Fruit fly (Drosophila melanogaster) whole organism, prepupa: ENCODE data around the gene CG6126.

ENCODE experiments used
- CG10631 ChIP-seq: fragments of 200-800 bp; sonication (Bioruptor generic); optimal IDR thresholded peaks from 2 replicates; lab custom pipeline; 2016; ENCODE audit warnings: missing biosample characterization, missing genetic modification characterization
- CG10669 ChIP-seq: fragments of 200-800 bp; sonication (Bioruptor generic); optimal IDR thresholded peaks from 3 replicates; lab custom pipeline; 2018; ENCODE audit warnings: missing biosample characterization, mild to moderate bottlenecking, missing genetic modification characterization, moderate library complexity
- CG11294 ChIP-seq: fragments of 200-800 bp; sonication (Bioruptor generic); IDR thresholded peaks from 2 replicates; pipeline ENCODE4 v1.3.6; 2022; ENCODE audit warnings: missing biosample characterization, missing genetic modification characterization
- CG11762 ChIP-seq: fragments of 200-800 bp; sonication (Bioruptor generic); optimal IDR thresholded peaks from 3 replicates; lab custom pipeline; 2016; ENCODE audit warnings: missing biosample characterization, missing genetic modification characterization; ENCODE audit not compliant: insufficient read depth
- CG11902 ChIP-seq: fragments of 200-800 bp; sonication (Bioruptor generic); optimal IDR thresholded peaks from 3 replicates; lab custom pipeline; 2016; ENCODE audit warnings: missing biosample characterization, missing genetic modification characterization
- CG15336 ChIP-seq: fragments of 200-800 bp; sonication (Bioruptor generic); IDR thresholded peaks from 2 replicates; pipeline ENCODE4 v1.3.6; 2022; ENCODE audit warnings: missing biosample characterization, missing genetic modification characterization
- CG1621 ChIP-seq: fragments of 200-800 bp; sonication (Bioruptor generic); optimal IDR thresholded peaks from 3 replicates; lab custom pipeline; 2018; ENCODE audit warnings: missing biosample characterization, mild to moderate bottlenecking, missing genetic modification characterization
- CG16779 ChIP-seq: fragments of 200-800 bp; sonication (Bioruptor generic); optimal IDR thresholded peaks from 3 replicates; lab custom pipeline; 2017; ENCODE audit warnings: missing biosample characterization, mild to moderate bottlenecking, missing genetic modification characterization
- CG32006 ChIP-seq: fragments of 200-800 bp; sonication (Bioruptor generic); optimal IDR thresholded peaks from 3 replicates; lab custom pipeline; 2017; ENCODE audit warnings: missing biosample characterization, mild to moderate bottlenecking, missing genetic modification characterization
- CG34406 ChIP-seq: fragments of 200-800 bp; sonication (Bioruptor generic); optimal IDR thresholded peaks from 3 replicates; lab custom pipeline; 2016; ENCODE audit warnings: missing biosample characterization, missing genetic modification characterization
- CG3919 ChIP-seq: fragments of 200-800 bp; sonication (Bioruptor generic); optimal IDR thresholded peaks from 3 replicates; lab custom pipeline; 2016; ENCODE audit warnings: missing biosample characterization, missing genetic modification characterization
- CG4318 ChIP-seq: fragments of 200-800 bp; sonication (Bioruptor generic); optimal IDR thresholded peaks from 3 replicates; lab custom pipeline; 2017; ENCODE audit warnings: missing biosample characterization, mild to moderate bottlenecking, missing genetic modification characterization
- CG6163 ChIP-seq: fragments of 200-800 bp; sonication (Bioruptor generic); IDR thresholded peaks from 3 replicates; pipeline ENCODE4 v1.3.6; 2022; ENCODE audit warnings: missing biosample characterization, missing genetic modification characterization
- CG6276 ChIP-seq: fragments of 200-800 bp; sonication (Bioruptor generic); optimal IDR thresholded peaks from 2 replicates; lab custom pipeline; 2017; ENCODE audit warnings: missing biosample characterization, mild to moderate bottlenecking, missing genetic modification characterization
- CG6792 ChIP-seq: fragments of 200-800 bp; sonication (Bioruptor generic); optimal IDR thresholded peaks from 3 replicates; lab custom pipeline; 2016; ENCODE audit warnings: missing biosample characterization, missing genetic modification characterization
- CG6854 ChIP-seq: fragments of 200-800 bp; sonication (Bioruptor generic); optimal IDR thresholded peaks from 2 replicates; lab custom pipeline; 2017; ENCODE audit warnings: missing biosample characterization, mild to moderate bottlenecking, missing genetic modification characterization
- CG8119 ChIP-seq: fragments of 200-800 bp; sonication (Bioruptor generic); IDR thresholded peaks from 3 replicates; pipeline ENCODE4 v1.3.6; 2022; ENCODE audit warnings: missing biosample characterization, missing genetic modification characterization
- CG8632 ChIP-seq: fragments of 200-800 bp; sonication (Bioruptor generic); optimal IDR thresholded peaks from 3 replicates; lab custom pipeline; 2016; ENCODE audit warnings: missing biosample characterization, missing genetic modification characterization
- CG9139 ChIP-seq: fragments of 200-800 bp; sonication (Bioruptor generic); optimal IDR thresholded peaks from 3 replicates; lab custom pipeline; 2017; ENCODE audit warnings: missing biosample characterization, mild to moderate bottlenecking, missing genetic modification characterization
- Eip75B ChIP-seq: fragments of 200-800 bp; sonication (Bioruptor generic); optimal IDR thresholded peaks from 3 replicates; lab custom pipeline; 2016; ENCODE audit warnings: missing biosample characterization, missing genetic modification characterization
- Eip78C ChIP-seq: fragments of 200-800 bp; sonication (Bioruptor generic); peaks from one replicate; lab custom pipeline; 2016; ENCODE audit warnings: missing biosample characterization, missing genetic modification characterization
- Eip93F ChIP-seq: fragments of 200-800 bp; sonication (Bioruptor generic); optimal IDR thresholded peaks from 2 replicates; lab custom pipeline; 2016; ENCODE audit warnings: missing biosample characterization, mild to moderate bottlenecking, missing genetic modification characterization
- Ets21C ChIP-seq: fragments of 200-800 bp; sonication (Bioruptor generic); optimal IDR thresholded peaks from 3 replicates; lab custom pipeline; 2016; ENCODE audit warnings: missing biosample characterization, missing genetic modification characterization
- Ets96B ChIP-seq: fragments of 200-800 bp; optimal IDR thresholded peaks from 2 replicates; lab custom pipeline; 2019; ENCODE audit warnings: missing biosample characterization, mild to moderate bottlenecking, missing genetic modification characterization, moderate library complexity
- Gug ChIP-seq: fragments of 200-800 bp; sonication (Bioruptor generic); IDR thresholded peaks from 2 replicates; pipeline ENCODE4 v1.3.6; 2022; ENCODE audit warnings: missing biosample characterization, missing genetic modification characterization
- Hr4 ChIP-seq: fragments of 200-800 bp; sonication (Bioruptor generic); optimal IDR thresholded peaks from 3 replicates; lab custom pipeline; 2016; ENCODE audit warnings: missing biosample characterization, missing genetic modification characterization
- Lpt ChIP-seq: fragments of 200-800 bp; sonication (Bioruptor generic); optimal IDR thresholded peaks from 3 replicates; lab custom pipeline; 2016; ENCODE audit warnings: missing biosample characterization, missing genetic modification characterization
- Met ChIP-seq: fragments of 200-800 bp; sonication (Bioruptor generic); optimal IDR thresholded peaks from 3 replicates; lab custom pipeline; 2016; ENCODE audit warnings: missing biosample characterization, missing genetic modification characterization
- OdsH ChIP-seq: fragments of 200-800 bp; sonication (Bioruptor generic); optimal IDR thresholded peaks from 3 replicates; lab custom pipeline; 2016; ENCODE audit warnings: missing biosample characterization, missing genetic modification characterization
- Smox ChIP-seq: fragments of 200-800 bp; sonication (Bioruptor generic); optimal IDR thresholded peaks from 3 replicates; lab custom pipeline; 2016; ENCODE audit warnings: missing biosample characterization, missing genetic modification characterization
- Sox102F ChIP-seq: fragments of 200-800 bp; sonication (Bioruptor generic); optimal IDR thresholded peaks from 2 replicates; lab custom pipeline; 2016; ENCODE audit warnings: missing biosample characterization, mild to moderate bottlenecking, missing genetic modification characterization
- Sox14 ChIP-seq: fragments of 200-800 bp; sonication (Bioruptor generic); optimal IDR thresholded peaks from 3 replicates; lab custom pipeline; 2016; ENCODE audit warnings: missing biosample characterization, missing genetic modification characterization
- Sox15 ChIP-seq: fragments of 200-800 bp; sonication (Bioruptor generic); optimal IDR thresholded peaks from 3 replicates; lab custom pipeline; 2016; ENCODE audit warnings: missing biosample characterization, missing genetic modification characterization
- achi ChIP-seq: fragments of 200-800 bp; sonication (Bioruptor generic); optimal IDR thresholded peaks from 3 replicates; lab custom pipeline; 2016; ENCODE audit warnings: missing biosample characterization, missing genetic modification characterization
- acj6 ChIP-seq: fragments of 200-800 bp; sonication (Bioruptor generic); optimal IDR thresholded peaks from 3 replicates; lab custom pipeline; 2016; ENCODE audit warnings: missing biosample characterization, missing genetic modification characterization
- dac ChIP-seq: fragments of 200-800 bp; sonication (Bioruptor generic); optimal IDR thresholded peaks from 2 replicates; lab custom pipeline; 2017; ENCODE audit warnings: missing biosample characterization, mild to moderate bottlenecking, missing genetic modification characterization
- dsx ChIP-seq: fragments of 200-800 bp; optimal IDR thresholded peaks from 3 replicates; lab custom pipeline; 2019; ENCODE audit warnings: missing biosample characterization, mild to moderate bottlenecking, missing genetic modification characterization, moderate library complexity; ENCODE audit not compliant: poor library complexity, severe bottlenecking
- fd59A ChIP-seq: fragments of 200-800 bp; sonication (Bioruptor generic); optimal IDR thresholded peaks from 2 replicates; lab custom pipeline; 2017; ENCODE audit warnings: missing biosample characterization, mild to moderate bottlenecking, missing genetic modification characterization, missing genetic modification reagents
- fd85E ChIP-seq: fragments of 200-800 bp; sonication (Bioruptor generic); optimal IDR thresholded peaks from 3 replicates; lab custom pipeline; 2016; ENCODE audit warnings: missing biosample characterization, missing genetic modification characterization
- fkh ChIP-seq: fragments of 200-800 bp; sonication (Bioruptor generic); optimal IDR thresholded peaks from 3 replicates; lab custom pipeline; 2017; ENCODE audit warnings: missing biosample characterization, mild to moderate bottlenecking, missing genetic modification characterization, moderate library complexity
- lz ChIP-seq: fragments of 200-800 bp; sonication (Bioruptor generic); optimal IDR thresholded peaks from 3 replicates; lab custom pipeline; 2016; ENCODE audit warnings: missing biosample characterization, missing genetic modification characterization
- net ChIP-seq: fragments of 200-800 bp; sonication (Bioruptor generic); optimal IDR thresholded peaks from 3 replicates; lab custom pipeline; 2016; ENCODE audit warnings: missing biosample characterization, missing genetic modification characterization
- salr ChIP-seq, 2 experiments: fragments of 200-800 bp; sonication (Bioruptor generic); optimal IDR thresholded peaks; 3 replicates each; lab custom pipeline; 2016 to 2018; ENCODE audit warnings: missing biosample characterization in 2 of 2, missing genetic modification characterization in 2 of 2, mild to moderate bottlenecking in 1 of 2
- spab ChIP-seq: fragments of 200-800 bp; sonication (Bioruptor generic); optimal IDR thresholded peaks from 2 replicates; lab custom pipeline; 2017; ENCODE audit warnings: missing biosample characterization, mild to moderate bottlenecking, missing genetic modification characterization, missing genetic modification reagents
- ss ChIP-seq, 2 experiments: fragments of 200-800 bp; sonication (Bioruptor generic); optimal IDR thresholded peaks; 2 replicates in 1 of 2; 3 replicates in 1 of 2; lab custom pipeline; 2017 to 2018; ENCODE audit warnings: mild to moderate bottlenecking in 2 of 2, missing biosample characterization in 2 of 2, missing genetic modification characterization in 2 of 2, moderate library complexity in 1 of 2
- svp ChIP-seq: fragments of 200-800 bp; sonication (Bioruptor generic); peaks from one replicate; lab custom pipeline; 2016; ENCODE audit warnings: missing biosample characterization, missing genetic modification characterization
- topi ChIP-seq: fragments of 200-800 bp; sonication (Bioruptor generic); optimal IDR thresholded peaks from 3 replicates; lab custom pipeline; 2016; ENCODE audit warnings: missing biosample characterization, missing genetic modification characterization
- vri ChIP-seq: fragments of 200-800 bp; sonication (Bioruptor generic); optimal IDR thresholded peaks from 3 replicates; lab custom pipeline; 2016; ENCODE audit warnings: missing biosample characterization, mild to moderate bottlenecking, missing genetic modification characterization

CG6126 gene

dm6 chr3R:16241822-16242221 lies 38.9 kb upstream of the CG6126 start (continued):
- TF ChIP-seq achi (GFP tag; lab: Kevin White, UChicago): no peak
- TF ChIP-seq Hr4 (GFP tag; lab: Kevin White, UChicago): peak; percentile 7
- no peak for TF ChIP-seq fkh (GFP tag; lab: Kevin White, UChicago)
- TF ChIP-seq spab: no peak
- no peak for TF ChIP-seq fd85E (GFP tag; lab: Kevin White, UChicago)
- TF ChIP-seq CG10669 (GFP tag; lab: Kevin White, UChicago): no peak
- no peak for TF ChIP-seq CG6792 (GFP tag; lab: Kevin White, UChicago)
- TF ChIP-seq dac: no peak
- no peak for TF ChIP-seq CG11762 (GFP tag; lab: Kevin White, UChicago)
- TF ChIP-seq CG34406 (GFP tag; lab: Kevin White, UChicago): no peak
- TF ChIP-seq Sox102F (GFP tag; lab: Kevin White, UChicago): no peak
- no peak for TF ChIP-seq lz (GFP tag; lab: Kevin White, UChicago)
- TF ChIP-seq CG6276: peak; percentile 42

dm6 chr3R:16241102-16241779 lies 38.4 kb upstream of the CG6126 start:
- TF ChIP-seq Sox15 (peak; percentile 57), vri (GFP tag; lab: Kevin White, UChicago) (peak; percentile 65), CG11294 (no peak), fkh (GFP tag; lab: Kevin White, UChicago) (peak; percentile 83), dac (no peak), Ets96B (tag; lab: Kevin White, UChicago) (peak; percentile 15), svp (GFP tag; lab: Kevin White, UChicago) (peak; percentile 88), CG9139 (GFP tag; lab: Kevin White, UChicago) (no peak), Eip93F (GFP tag; lab: Kevin White, UChicago) (peak; percentile 69), CG10669 (GFP tag; lab: Kevin White, UChicago) (peak; percentile 32), Lpt (peak; percentile 74), Met (peak; percentile 45), salr (GFP tag; optimal IDR thresholded peaks at IDR 0.05; lab: Kevin White, UChicago) (no peak), Smox (GFP tag; lab: Kevin White, UChicago) (no peak), Sox102F (GFP tag; lab: Kevin White, UChicago) (peak; percentile 54), CG8632 (GFP tag; lab: Kevin White, UChicago) (peak; percentile 28), net (GFP tag; lab: Kevin White, UChicago) (no peak), CG6276 (no peak), OdsH (GFP tag; lab: Kevin White, UChicago) (peak; percentile 50), fd85E (GFP tag; lab: Kevin White, UChicago) (no peak), CG11902 (GFP tag; lab: Kevin White, UChicago) (peak; percentile 29), CG8119 (no peak), CG11762 (GFP tag; lab: Kevin White, UChicago) (peak; percentile 2), Ets21C (GFP tag; lab: Kevin White, UChicago) (peak; percentile 34), Gug (GFP tag; lab: Robert Waterston, UW) (no peak), Eip78C (GFP tag; lab: Kevin White, UChicago) (no peak), CG6854 (GFP tag; lab: Kevin White, UChicago) (peak; percentile 95), CG32006 (GFP tag; lab: Kevin White, UChicago) (no peak), CG6163 (GFP tag; lab: Robert Waterston, UW) (no peak), topi (GFP tag; lab: Kevin White, UChicago) (peak; percentile 14), acj6 (GFP tag; lab: Kevin White, UChicago) (peak; percentile 40), spab (no peak), dsx (GFP tag; lab: Kevin White, UChicago) (peak; percentile 64), CG4318 (GFP tag; lab: Kevin White, UChicago) (no peak), CG10631 (GFP tag; lab: Kevin White, UChicago) (peak; percentile 33), CG6792 (GFP tag; lab: Kevin White, UChicago) (peak; percentile 9), CG16779 (tag; lab: Kevin White, UChicago) (peak; percentile 40), CG3919 (GFP tag; lab: Kevin White, UChicago) (no peak), CG15336 (GFP tag; lab: Robert Waterston, UW) (no peak), Sox14 (GFP tag; lab: Kevin White, UChicago) (peak; percentile 80), Eip75B (GFP tag; lab: Kevin White, UChicago) (peak; percentile 14), fd59A (peak; percentile 32), ss (GFP tag; optimal IDR thresholded peaks at IDR 0.05; lab: Kevin White, UChicago) (peak; percentile 41 to 48), CG1621 (tag; lab: Kevin White, UChicago) (peak; percentile 26)
